Fruit fly (Drosophila melanogaster): Measurements from ENCODE around the gene COX7B.

DNA sequence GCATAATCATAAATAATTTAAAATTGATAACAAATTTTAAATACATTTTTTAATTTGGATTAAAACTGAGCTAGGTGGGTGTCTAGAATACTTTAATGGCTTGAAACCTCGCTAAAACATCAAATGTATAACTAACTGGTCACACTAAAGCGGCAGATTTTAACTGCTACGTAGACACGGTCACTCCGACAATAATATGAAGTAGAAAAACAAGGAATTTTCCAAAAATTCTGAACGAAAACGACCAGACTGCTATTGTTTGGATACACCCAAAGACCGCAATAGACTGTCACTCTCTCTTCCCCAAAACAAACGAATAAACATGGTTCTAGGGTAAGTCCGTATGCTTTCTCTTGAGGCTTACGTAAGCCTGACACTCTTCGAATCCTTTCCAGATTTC is 40.5 kb downstream of the COX7B start, which contains the start of gene QIL1:
- TF ChIP-seq CG17806 (tag; optimal IDR thresholded peaks at IDR 0.05) = no peak
- no peak for TF ChIP-seq Pif1A (GFP tag; optimal IDR thresholded peaks at IDR 0.05)
- TF ChIP-seq CG13204 (GFP tag; optimal IDR thresholded peaks at IDR 0.05) = no peak
- no peak for TF ChIP-seq CG34367 (tag; optimal IDR thresholded peaks at IDR 0.05)
- no peak for TF ChIP-seq fd96Ca (GFP tag; IDR thresholded peaks at IDR 0.05)
- peak; percentile 93 for TF ChIP-seq D1 (tag; optimal IDR thresholded peaks at IDR 0.05)
- no peak for TF ChIP-seq Pif1B (GFP tag; optimal IDR thresholded peaks at IDR 0.05)
- no peak for TF ChIP-seq CG4496 (GFP tag; IDR thresholded peaks at IDR 0.05)
- TF ChIP-seq Ets98B (GFP tag; IDR thresholded peaks at IDR 0.05) = no peak

All from whole organism, pupa.